Worm (Caenorhabditis elegans): ENCODE data around the gene dmsr-13.

The dmsr-13 gene

DNA sequence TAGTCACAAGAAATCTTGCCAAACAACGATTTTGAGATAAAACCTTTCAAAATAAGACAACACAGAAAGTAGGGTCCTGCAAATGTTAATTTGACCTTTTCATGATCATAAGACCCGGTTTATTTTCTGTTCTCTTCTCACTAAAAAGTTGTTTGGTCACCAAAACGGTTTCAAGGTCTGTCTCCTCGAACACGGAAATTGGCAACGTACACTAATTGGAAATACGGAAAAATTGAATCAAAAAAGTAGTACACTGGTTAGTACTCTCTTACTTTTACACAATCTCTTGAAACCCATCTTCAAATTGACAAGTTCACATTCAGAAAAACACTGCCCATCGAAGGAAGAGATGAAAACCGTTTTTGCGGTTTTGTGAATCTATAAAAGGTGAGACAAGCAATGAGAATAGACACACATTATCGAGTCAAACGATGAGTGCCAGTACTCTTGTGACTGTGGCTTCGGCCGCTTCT lies 11.1 kb upstream of the dmsr-13 start, which contains the start of gene col-142:
Gene col-142, plus strand, starts transcription at position 423 of the 473 bp plus-strand sequence.
- TF ChIP-seq nhr-23 (tag; optimal IDR thresholded peaks at IDR 0.05) (peak; percentile 54), elt-2 (tag; optimal IDR thresholded peaks at IDR 0.05) (no peak)

DNA sequence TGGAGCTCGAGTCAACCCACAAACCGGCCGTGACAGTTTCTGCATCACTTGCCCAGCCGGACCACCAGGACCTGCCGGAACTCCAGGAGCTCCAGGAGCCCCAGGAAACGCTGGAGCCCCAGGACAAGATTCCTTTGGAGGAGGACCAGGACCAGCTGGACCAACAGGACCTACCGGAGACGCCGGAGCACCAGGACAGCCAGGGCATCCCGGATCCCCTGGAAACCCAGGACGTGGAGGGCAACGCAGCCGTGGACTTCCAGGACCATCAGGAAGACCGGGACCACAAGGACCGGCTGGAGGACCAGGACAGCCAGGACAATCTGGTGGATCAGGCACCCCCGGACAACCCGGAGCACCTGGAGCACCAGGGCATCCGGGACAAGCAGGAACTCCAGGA lies 10.4 kb upstream of the dmsr-13 start:
- TF ChIP-seq mdl-1 (tag; optimal IDR thresholded peaks at IDR 0.05) (no peak), ama-1 (optimal IDR thresholded peaks at IDR 0.05) (no peak), pha-4 (tag; optimal IDR thresholded peaks at IDR 0.05) (no peak), fkh-2 (tag; optimal IDR thresholded peaks at IDR 0.05) (no peak), zag-1 (tag; optimal IDR thresholded peaks at IDR 0.05) (no peak)

DNA sequence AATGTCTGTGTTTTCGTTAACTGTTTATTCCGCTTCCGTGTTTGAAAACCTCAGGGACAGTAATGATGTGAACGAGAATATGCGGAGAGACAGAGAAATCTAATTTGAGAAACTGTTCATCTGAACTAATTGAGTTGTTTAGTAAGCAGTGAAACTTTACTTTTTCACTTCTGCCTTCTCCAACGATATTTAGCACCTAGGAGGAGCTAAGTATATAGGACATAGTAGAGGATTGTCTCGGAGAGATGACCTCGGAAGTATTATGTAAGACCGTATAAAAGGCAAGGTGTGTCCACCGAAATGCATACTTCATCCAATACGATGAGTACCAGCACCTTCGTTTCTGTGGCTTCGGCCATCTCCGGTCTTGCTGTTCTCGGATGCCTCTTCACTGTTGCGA lies 9.7 kb upstream of the dmsr-13 start, which contains the start of gene col-141:
Gene col-141, plus strand, starts transcription at position 301 of the 400 bp plus-strand sequence.
- TF ChIP-seq nhr-43 (tag; optimal IDR thresholded peaks at IDR 0.05; ENCODE audit: poor library complexity, severe bottlenecking) (no peak), mdl-1 (tag; optimal IDR thresholded peaks at IDR 0.05) (no peak), nhr-25 (tag; optimal IDR thresholded peaks at IDR 0.05) (no peak), elt-2 (tag; optimal IDR thresholded peaks at IDR 0.05) (no peak), ztf-4 (tag; optimal IDR thresholded peaks at IDR 0.05) (no peak), eor-1 (tag; optimal IDR thresholded peaks at IDR 0.05) (no peak)

DNA sequence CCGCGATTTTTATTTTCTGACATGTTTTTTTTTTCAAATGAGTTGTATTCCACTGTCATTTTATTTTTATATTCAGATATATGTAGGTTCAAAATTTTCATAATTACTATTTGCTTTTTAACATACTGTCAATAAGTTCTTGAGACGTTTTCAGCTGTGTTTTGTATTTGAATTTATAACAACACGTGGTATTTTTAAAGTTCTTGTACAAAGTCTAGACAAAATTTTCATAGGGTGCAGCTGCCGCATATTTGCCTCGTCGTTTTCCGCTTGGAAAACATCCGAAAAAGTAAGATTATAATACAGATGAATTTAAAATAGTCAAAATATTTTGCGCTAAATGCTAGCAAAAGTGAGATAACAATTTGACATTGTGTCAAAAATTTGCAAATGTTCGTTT lies 9.1 kb upstream of the dmsr-13 start, which contains the start of gene dmsr-15:
Gene dmsr-15, minus strand, starts transcription at position 101 of the 400 bp plus-strand sequence.
- TF ChIP-seq nfya-1 (tag; optimal IDR thresholded peaks at IDR 0.05; ENCODE audit: insufficient read depth) (no peak), skn-1 (tag; optimal IDR thresholded peaks at IDR 0.05) (no peak), jun-1 (tag; optimal IDR thresholded peaks at IDR 0.05) (no peak), nhr-12 (tag; optimal IDR thresholded peaks at IDR 0.05) (no peak), nhr-28 (tag; optimal IDR thresholded peaks at IDR 0.05) (no peak), nhr-237 (tag; optimal IDR thresholded peaks at IDR 0.05) (no peak), lsy-12 (tag; optimal IDR thresholded peaks at IDR 0.05) (no peak), mdl-1 (tag; optimal IDR thresholded peaks at IDR 0.05) (no peak), nhr-23 (tag; optimal IDR thresholded peaks at IDR 0.05) (no peak), sea-2 (GFP tag; optimal IDR thresholded peaks at IDR 0.05) (no peak), fos-1 (tag; optimal IDR thresholded peaks at IDR 0.05) (no peak), tbx-2 (tag; optimal IDR thresholded peaks at IDR 0.05) (no peak), lin-15B (tag; optimal IDR thresholded peaks at IDR 0.05) (no peak), hmg-11 (tag; optimal IDR thresholded peaks at IDR 0.05) (no peak), pha-4 (tag; optimal IDR thresholded peaks at IDR 0.05) (no peak), pqm-1 (tag; optimal IDR thresholded peaks at IDR 0.05) (no peak), egl-5 (tag; optimal IDR thresholded peaks at IDR 0.05) (no peak), nhr-43 (tag; optimal IDR thresholded peaks at IDR 0.05; ENCODE audit: poor library complexity, severe bottlenecking) (no peak)

DNA sequence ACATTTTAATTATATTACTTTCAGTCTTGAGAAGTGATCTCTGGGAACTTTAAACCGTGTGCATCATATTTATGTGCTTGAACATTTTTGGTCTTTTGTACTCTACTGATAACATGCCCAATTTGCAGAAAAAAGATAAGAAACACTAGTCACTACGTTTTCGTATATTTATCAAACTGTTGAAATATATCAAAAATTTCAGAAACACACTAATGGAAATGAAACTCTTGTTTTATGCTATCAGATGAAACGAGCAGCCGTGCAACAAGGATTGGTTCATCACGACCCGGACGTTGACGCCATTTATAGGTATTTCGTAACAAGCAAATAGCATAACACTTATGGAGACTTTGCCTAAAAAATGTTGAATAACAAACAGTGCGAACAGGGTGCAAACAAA lies 3.7 kb upstream of the dmsr-13 start:
- TF ChIP-seq nhr-43 (tag; optimal IDR thresholded peaks at IDR 0.05; ENCODE audit: poor library complexity, severe bottlenecking) = no peak
- TF ChIP-seq pqm-1 (tag; optimal IDR thresholded peaks at IDR 0.05) = peak; percentile 84
- no peak for TF ChIP-seq egl-5 (tag; optimal IDR thresholded peaks at IDR 0.05)
- no peak for TF ChIP-seq nhr-77 (tag; optimal IDR thresholded peaks at IDR 0.05)
- TF ChIP-seq elt-1 (tag; optimal IDR thresholded peaks at IDR 0.05) = no peak
- TF ChIP-seq nhr-237 (tag; optimal IDR thresholded peaks at IDR 0.05) = no peak
- no peak for TF ChIP-seq nhr-76 (tag; optimal IDR thresholded peaks at IDR 0.05)
- no peak for TF ChIP-seq unc-39 (tag; optimal IDR thresholded peaks at IDR 0.05)
- no peak for TF ChIP-seq lin-39 (tag; optimal IDR thresholded peaks at IDR 0.05)
- no peak for TF ChIP-seq nhr-25 (tag; optimal IDR thresholded peaks at IDR 0.05)
- TF ChIP-seq elt-2 (tag; optimal IDR thresholded peaks at IDR 0.05) = peak; percentile 92
- no peak for TF ChIP-seq skn-1 (tag; optimal IDR thresholded peaks at IDR 0.05)
- no peak for TF ChIP-seq nhr-11 (tag; optimal IDR thresholded peaks at IDR 0.05)
- TF ChIP-seq ceh-16 (tag; optimal IDR thresholded peaks at IDR 0.05) = no peak
- TF ChIP-seq ZK546.5 (tag; optimal IDR thresholded peaks at IDR 0.05) = no peak
- TF ChIP-seq nhr-23 (tag; optimal IDR thresholded peaks at IDR 0.05) = no peak

DNA sequence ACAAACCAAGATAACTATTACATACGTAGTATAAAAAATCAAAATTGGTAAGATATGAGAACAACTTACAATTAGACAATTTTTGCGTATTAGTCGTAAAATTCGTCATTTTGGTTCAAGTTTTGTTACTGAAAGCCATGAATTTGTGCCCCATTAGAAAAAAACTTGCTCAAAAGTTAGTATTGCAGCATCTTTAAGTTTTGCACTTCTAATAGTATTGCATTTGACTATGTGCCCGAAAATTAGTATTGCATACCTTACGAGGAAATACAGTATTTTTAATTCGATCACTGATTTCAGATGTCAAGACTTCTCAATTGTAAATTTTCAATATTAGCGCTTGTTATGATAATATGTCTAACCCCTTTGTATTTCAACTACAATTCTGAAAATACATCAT lies 1.8 kb upstream of the dmsr-13 start, which contains the start of gene T15B7.8:
Gene T15B7.8, plus strand, starts transcription at position 301 of the 400 bp plus-strand sequence.
- no peak for TF ChIP-seq fkh-2 (tag; optimal IDR thresholded peaks at IDR 0.05)
- no peak for TF ChIP-seq jun-1 (tag; optimal IDR thresholded peaks at IDR 0.05)
- TF ChIP-seq fkh-10 (GFP tag; optimal IDR thresholded peaks at IDR 0.05) = no peak
- TF ChIP-seq nhr-67 (tag; optimal IDR thresholded peaks at IDR 0.05) = no peak
- no peak for TF ChIP-seq nhr-77 (tag; optimal IDR thresholded peaks at IDR 0.05)
- no peak for TF ChIP-seq ama-1 (optimal IDR thresholded peaks at IDR 0.05)
- TF ChIP-seq ceh-9 (tag; optimal IDR thresholded peaks at IDR 0.05) = no peak
- TF ChIP-seq fos-1 (tag; optimal IDR thresholded peaks at IDR 0.05) = no peak
